Worm (Caenorhabditis elegans): ENCODE data around the gene lsm-7.

lsm-7 gene

ce11 chrIV:10935336-10935735, 2.0 kb downstream of the lsm-7 start (continued):
- TF ChIP-seq nfya-2 (GFP tag; IDR thresholded peaks at IDR 0.05) = no peak
- no peak for TF ChIP-seq mxl-1 (tag; optimal IDR thresholded peaks at IDR 0.05)
- TF ChIP-seq F52B5.7 (tag; optimal IDR thresholded peaks at IDR 0.05) = peak; percentile 73
- TF ChIP-seq snpc-4 (GFP tag; optimal IDR thresholded peaks at IDR 0.05) = no peak
- peak in 1 of 4 experiments; percentile 10 for TF ChIP-seq snpc-4 (tag; optimal IDR thresholded peaks at IDR 0.05)
- no peak for TF ChIP-seq snpc-3.4 (tag; optimal IDR thresholded peaks at IDR 0.05)
- no peak for TF ChIP-seq B0019.2 (GFP tag; conservative IDR thresholded peaks at IDR 0.05)
- TF ChIP-seq madf-8 (GFP tag; conservative IDR thresholded peaks at IDR 0.05) = no peak
- TF ChIP-seq efl-1 (GFP tag; optimal IDR thresholded peaks at IDR 0.05) = no peak
- TF ChIP-seq pha-4 (tag; optimal IDR thresholded peaks at IDR 0.05) = no peak
- TF ChIP-seq somi-1 (GFP tag; optimal IDR thresholded peaks at IDR 0.05) = peak; percentile 91
- peak; percentile 89 for TF ChIP-seq let-526 (GFP tag; IDR thresholded peaks at IDR 0.05)
- no peak for TF ChIP-seq dpff-1 (tag; optimal IDR thresholded peaks at IDR 0.05)
- no peak for TF ChIP-seq xnd-1 (tag; optimal IDR thresholded peaks at IDR 0.05)
- TF ChIP-seq attf-6 (GFP tag; IDR thresholded peaks at IDR 0.05) = no peak
- TF ChIP-seq D2030.7 (GFP tag; IDR thresholded peaks at IDR 0.05) = no peak
- TF ChIP-seq K11D2.4 (GFP tag; IDR thresholded peaks at IDR 0.05) = peak; percentile 88
- peak; percentile 58 for TF ChIP-seq zfh-2 (GFP tag; conservative IDR thresholded peaks at IDR 0.05)
- TF ChIP-seq ztf-28 (GFP tag; IDR thresholded peaks at IDR 0.05) = no peak
- peak; percentile 18 for TF ChIP-seq F22D6.2 (tag; optimal IDR thresholded peaks at IDR 0.05)
- TF ChIP-seq K12H6.12 (tag; optimal IDR thresholded peaks at IDR 0.05) = peak; percentile 71
- no peak for TF ChIP-seq zim-3 (tag; optimal IDR thresholded peaks at IDR 0.05)
- TF ChIP-seq ccch-3 (GFP tag; optimal IDR thresholded peaks at IDR 0.05) = no peak
- no peak for TF ChIP-seq C17E4.6 (GFP tag; IDR thresholded peaks at IDR 0.05)
- 0 out of 2 replicates have a peak, but pooled peaks have one; percentile 65 for TF ChIP-seq lin-26 (GFP tag; IDR thresholded peaks at IDR 0.05)
- no peak for TF ChIP-seq nfya-1 (tag; optimal IDR thresholded peaks at IDR 0.05; ENCODE audit: borderline replicate concordance, insufficient read depth)
- TF ChIP-seq akir-1 (GFP tag; optimal IDR thresholded peaks at IDR 0.05) = no peak
- TF ChIP-seq unc-130 (GFP tag; optimal IDR thresholded peaks at IDR 0.05) = no peak
- TF ChIP-seq bed-1 (GFP tag; IDR thresholded peaks at IDR 0.05) = no peak
- no peak for TF ChIP-seq F23B12.7 (tag; optimal IDR thresholded peaks at IDR 0.05; ENCODE audit: insufficient read depth)
- no peak for TF ChIP-seq ceh-100 (GFP tag; IDR thresholded peaks at IDR 0.05)
- no peak for TF ChIP-seq ceh-79 (tag; optimal IDR thresholded peaks at IDR 0.05)
- TF ChIP-seq cebp-2 (GFP tag; IDR thresholded peaks at IDR 0.05) = no peak
- no peak for TF ChIP-seq F57A8.1 (GFP tag; optimal IDR thresholded peaks at IDR 0.05)
- peak; percentile 75 for TF ChIP-seq dox-1 (GFP tag; IDR thresholded peaks at IDR 0.05)
- peak; percentile 85 for TF ChIP-seq nfyb-1 (GFP tag; IDR thresholded peaks at IDR 0.05)
- TF ChIP-seq F57C9.4 (tag; optimal IDR thresholded peaks at IDR 0.05) = no peak
- TF ChIP-seq B0336.3 (GFP tag; IDR thresholded peaks at IDR 0.05) = peak; percentile 17; the same call in 1 of the 2 replicates
- TF ChIP-seq nhr-90 (tag; optimal IDR thresholded peaks at IDR 0.05) = no peak
- peak; percentile 73 for TF ChIP-seq unc-62 (GFP tag; optimal IDR thresholded peaks at IDR 0.05)
- peak; percentile 29; the same call in 1 of the 2 replicates for TF ChIP-seq rcor-1 (GFP tag; IDR thresholded peaks at IDR 0.05)
- no peak for TF ChIP-seq aptf-3 (GFP tag; IDR thresholded peaks at IDR 0.05)
- peak; percentile 77 for TF ChIP-seq hmg-1.2 (GFP tag; IDR thresholded peaks at IDR 0.05)
- TF ChIP-seq nhr-27 (tag; optimal IDR thresholded peaks at IDR 0.05) = no peak
- TF ChIP-seq lag-1 (GFP tag; IDR thresholded peaks at IDR 0.05) = no peak
- peak; percentile 80; the same call in 1 of the 2 replicates for TF ChIP-seq madf-3 (GFP tag; IDR thresholded peaks at IDR 0.05)
- peak; percentile 76 for TF ChIP-seq mcd-1 (GFP tag; IDR thresholded peaks at IDR 0.05)
- TF ChIP-seq nhr-120 (GFP tag; IDR thresholded peaks at IDR 0.05) = no peak
- no peak for TF ChIP-seq F33H1.4 (GFP tag; IDR thresholded peaks at IDR 0.05)
- TF ChIP-seq chd-7 (tag; optimal IDR thresholded peaks at IDR 0.05) = peak; percentile 85

Measured in whole organism, young adult.